In genomic region chrX:12727642-12728228, dm6 we compare ENCODE assay signal across 1 fruit fly cellular context.
TF ChIP-seq lines count a peak whose summit lies in the region.

No protein-coding gene starts in this region.

TF ChIP-seq in whole organism, embryonic, 481 proteins besides CTCF, POLR2A, EP300 and RAD21 (continued from another document):
- TF ChIP-seq so (GFP tag; IDR thresholded peaks at IDR 0.05; lab: Robert Waterston, UW), result 0 out of 3 replicates have a peak, but pooled peaks have one; percentile 28
- peak; percentile 30; the same call in 1 of the 2 replicates for TF ChIP-seq CG32772 (GFP tag; IDR thresholded peaks at IDR 0.05; lab: Robert Waterston, UW)
- no peak for TF ChIP-seq Ets97D (GFP tag; optimal IDR thresholded peaks at IDR 0.05; lab: Kevin White, UChicago)
TF ChIP-seq in whole organism, embryonic: peak in this region for 18.
